Worm (Caenorhabditis elegans) whole organism, L2 larva: ENCODE measurements around the gene twk-35.
A peak's percentile ranks its signal among the peaks of the same experiment; 100 is the strongest.

ENCODE experiments used
- C34F6.9 ChIP-seq: fragments of 150-350 bp; optimal IDR thresholded peaks from 2 replicates; lab custom pipeline; 2014; ENCODE audit warnings: missing biosample characterization, missing genetic modification characterization
- F13H6.1 ChIP-seq: sonication (generic microtip); optimal IDR thresholded peaks from 2 replicates; lab custom pipeline; 2016; ENCODE audit warnings: missing genetic modification characterization, missing compliant biosample characterization
- R02D3.7 ChIP-seq: fragments of 150-350 bp; optimal IDR thresholded peaks from 2 replicates; lab custom pipeline; 2014; ENCODE audit warnings: missing biosample characterization, missing genetic modification characterization
- Y55F3AM.14 ChIP-seq: fragments of 200-800 bp; sonication (Bioruptor generic); optimal IDR thresholded peaks from 2 replicates; lab custom pipeline; 2018; ENCODE audit warnings: mild to moderate bottlenecking, missing genetic modification characterization, missing compliant biosample characterization
- ZK546.5 ChIP-seq: sonication (generic microtip); optimal IDR thresholded peaks from 2 replicates; lab custom pipeline; 2017; ENCODE audit warnings: missing biosample characterization, missing genetic modification characterization
- alr-1 ChIP-seq: fragments of 150-350 bp; optimal IDR thresholded peaks from 2 replicates; lab custom pipeline; 2014; ENCODE audit warnings: missing biosample characterization, missing genetic modification characterization
- aly-2 ChIP-seq: fragments of 150-350 bp; optimal IDR thresholded peaks from 2 replicates; lab custom pipeline; 2014; ENCODE audit warnings: missing biosample characterization, missing genetic modification characterization
- ama-1 ChIP-seq: fragments of 150-350 bp; optimal IDR thresholded peaks from 2 replicates; lab custom pipeline; 2018; ENCODE audit warnings: inconsistent platforms
- blmp-1 ChIP-seq: sonication (generic microtip); optimal IDR thresholded peaks from 2 replicates; lab custom pipeline; 2017; ENCODE audit warnings: missing genetic modification characterization, mild to moderate bottlenecking, missing compliant biosample characterization, antibody characterized with exemption, moderate library complexity; ENCODE audit not compliant: insufficient read depth
- ceh-16 ChIP-seq: fragments of 150-350 bp; optimal IDR thresholded peaks from 2 replicates; lab custom pipeline; 2014; ENCODE audit warnings: missing biosample characterization, missing genetic modification characterization
- ceh-82 ChIP-seq: fragments of 150-350 bp; optimal IDR thresholded peaks from 2 replicates; lab custom pipeline; 2014; ENCODE audit warnings: missing biosample characterization, missing genetic modification characterization
- crh-2 ChIP-seq: sonication (generic microtip); optimal IDR thresholded peaks from 2 replicates; lab custom pipeline; 2017; ENCODE audit warnings: missing biosample characterization, missing genetic modification characterization
- dmd-4 ChIP-seq: sonication (generic microtip); optimal IDR thresholded peaks from 2 replicates; lab custom pipeline; 2017; ENCODE audit warnings: missing biosample characterization, missing genetic modification characterization
- egl-27 ChIP-seq: sonication (generic microtip); optimal IDR thresholded peaks from 3 replicates; lab custom pipeline; 2017; ENCODE audit warnings: missing biosample characterization, missing genetic modification reagents, missing genetic modification characterization
- elt-1 ChIP-seq: fragments of 150-350 bp; optimal IDR thresholded peaks from 2 replicates; lab custom pipeline; 2014; ENCODE audit warnings: missing biosample characterization, missing genetic modification characterization
- elt-3 ChIP-seq: sonication (generic microtip); optimal IDR thresholded peaks from 2 replicates; lab custom pipeline; 2017; ENCODE audit warnings: missing biosample characterization, missing genetic modification characterization
- fos-1 ChIP-seq: fragments of 150-350 bp; optimal IDR thresholded peaks from 2 replicates; lab custom pipeline; 2014; ENCODE audit warnings: missing biosample characterization, missing genetic modification characterization
- gmeb-1 ChIP-seq: fragments of 150-350 bp; optimal IDR thresholded peaks from 2 replicates; lab custom pipeline; 2014; ENCODE audit warnings: missing biosample characterization, missing genetic modification characterization
- lin-11 ChIP-seq: fragments of 150-350 bp; sonication (generic microtip); optimal IDR thresholded peaks from 2 replicates; lab custom pipeline; 2014; ENCODE audit warnings: missing biosample characterization, missing genetic modification characterization, inconsistent platforms, mixed read lengths
- lin-13 ChIP-seq: fragments of 150-350 bp; optimal IDR thresholded peaks from 2 replicates; lab custom pipeline; 2014; ENCODE audit warnings: missing biosample characterization, missing genetic modification reagents, missing genetic modification characterization
- lin-39 ChIP-seq: fragments of 150-350 bp; optimal IDR thresholded peaks from 2 replicates; lab custom pipeline; 2014; ENCODE audit warnings: missing biosample characterization, missing genetic modification reagents, missing genetic modification characterization
- lsy-2 ChIP-seq, 2 experiments: fragments of 150-350 bp in 1 of 2; sonication (generic microtip) in 1 of 2; optimal IDR thresholded peaks; 2 replicates each; lab custom pipeline; 2014 to 2017; ENCODE audit warnings: missing biosample characterization in 2 of 2, missing genetic modification characterization in 2 of 2
- mab-5 ChIP-seq: fragments of 150-350 bp; optimal IDR thresholded peaks from 2 replicates; lab custom pipeline; 2014; ENCODE audit warnings: missing biosample characterization, missing genetic modification characterization
- mbf-1 ChIP-seq: sonication (generic microtip); optimal IDR thresholded peaks from 2 replicates; lab custom pipeline; 2017; ENCODE audit warnings: missing biosample characterization, missing genetic modification characterization
- mdl-1 ChIP-seq, 2 experiments: fragments of 150-350 bp in 1 of 2; sonication (generic microtip) in 1 of 2; optimal IDR thresholded peaks; 2 replicates each; lab custom pipeline; 2017; ENCODE audit warnings: missing biosample characterization in 2 of 2, missing genetic modification characterization in 2 of 2
- nhr-10 ChIP-seq: sonication (generic microtip); optimal IDR thresholded peaks from 2 replicates; lab custom pipeline; 2017; ENCODE audit warnings: missing biosample characterization, missing genetic modification characterization
- nhr-11 ChIP-seq: fragments of 150-350 bp; optimal IDR thresholded peaks from 2 replicates; lab custom pipeline; 2014; ENCODE audit warnings: missing biosample characterization, missing genetic modification characterization
- nhr-12 ChIP-seq: fragments of 150-350 bp; optimal IDR thresholded peaks from 2 replicates; lab custom pipeline; 2014; ENCODE audit warnings: missing biosample characterization, missing genetic modification characterization
- nhr-129 ChIP-seq: fragments of 150-350 bp; optimal IDR thresholded peaks from 2 replicates; lab custom pipeline; 2014; ENCODE audit warnings: missing biosample characterization, missing genetic modification characterization
- nhr-21 ChIP-seq: fragments of 150-350 bp; optimal IDR thresholded peaks from 2 replicates; lab custom pipeline; 2014; ENCODE audit warnings: missing biosample characterization, missing genetic modification characterization
- nhr-23 ChIP-seq: fragments of 150-350 bp; optimal IDR thresholded peaks from 2 replicates; lab custom pipeline; 2014; ENCODE audit warnings: missing biosample characterization, missing genetic modification reagents, missing genetic modification characterization
- nhr-237 ChIP-seq: fragments of 150-350 bp; optimal IDR thresholded peaks from 2 replicates; lab custom pipeline; 2014; ENCODE audit warnings: missing biosample characterization, missing genetic modification characterization
- nhr-25 ChIP-seq: fragments of 150-350 bp; sonication (generic microtip); optimal IDR thresholded peaks from 3 replicates; lab custom pipeline; 2014; ENCODE audit warnings: missing biosample characterization, missing genetic modification characterization
- nhr-6 ChIP-seq: fragments of 150-350 bp; optimal IDR thresholded peaks from 2 replicates; lab custom pipeline; 2014; ENCODE audit warnings: missing biosample characterization, missing genetic modification characterization
- nhr-77 ChIP-seq: fragments of 150-350 bp; optimal IDR thresholded peaks from 2 replicates; lab custom pipeline; 2014; ENCODE audit warnings: missing biosample characterization, missing genetic modification characterization
- peb-1 ChIP-seq: fragments of 150-350 bp; optimal IDR thresholded peaks from 2 replicates; lab custom pipeline; 2014; ENCODE audit warnings: missing biosample characterization, missing genetic modification characterization
- sem-4 ChIP-seq: fragments of 150-350 bp; optimal IDR thresholded peaks from 2 replicates; lab custom pipeline; 2014; ENCODE audit warnings: missing biosample characterization, missing genetic modification reagents, missing genetic modification characterization
- skn-1 ChIP-seq: sonication (generic microtip); optimal IDR thresholded peaks from 2 replicates; lab custom pipeline; 2017; ENCODE audit warnings: missing biosample characterization, missing genetic modification characterization
- sma-3 ChIP-seq: sonication (generic microtip); optimal IDR thresholded peaks from 2 replicates; lab custom pipeline; 2016; ENCODE audit warnings: missing genetic modification reagents, missing genetic modification characterization, missing compliant biosample characterization
- sma-9 ChIP-seq, 2 experiments: fragments of 150-350 bp in 1 of 2; sonication (generic microtip) in 1 of 2; optimal IDR thresholded peaks; 2 replicates each; lab custom pipeline; 2014 to 2016; ENCODE audit warnings: missing genetic modification characterization in 2 of 2, mild to moderate bottlenecking in 1 of 2, missing biosample characterization in 1 of 2, missing compliant biosample characterization in 1 of 2, missing genetic modification reagents in 1 of 2, moderate library complexity in 1 of 2
- unc-39 ChIP-seq: fragments of 150-350 bp; optimal IDR thresholded peaks from 2 replicates; lab custom pipeline; 2014; ENCODE audit warnings: missing biosample characterization, missing genetic modification characterization
- unc-55 ChIP-seq: fragments of 150-350 bp; sonication (generic microtip); optimal IDR thresholded peaks from 3 replicates; lab custom pipeline; 2014; ENCODE audit warnings: missing biosample characterization, missing genetic modification reagents, missing genetic modification characterization
- unc-62 ChIP-seq: fragments of 150-350 bp; optimal IDR thresholded peaks from 2 replicates; lab custom pipeline; 2014; ENCODE audit warnings: missing biosample characterization, missing genetic modification reagents, missing genetic modification characterization
- zag-1 ChIP-seq: fragments of 150-350 bp; optimal IDR thresholded peaks from 2 replicates; lab custom pipeline; 2014; ENCODE audit warnings: missing biosample characterization, missing genetic modification characterization
- ztf-1 ChIP-seq: fragments of 200-800 bp; sonication (Bioruptor generic); conservative IDR thresholded peaks from 2 replicates; pipeline ENCODE4 v1.3.6; 2022; ENCODE audit warnings: missing genetic modification characterization, missing compliant biosample characterization
- ztf-11 ChIP-seq: sonication (generic microtip); optimal IDR thresholded peaks from 2 replicates; lab custom pipeline; 2017; ENCODE audit warnings: missing biosample characterization, missing genetic modification characterization
- ztf-4 ChIP-seq: fragments of 150-350 bp; optimal IDR thresholded peaks from 2 replicates; lab custom pipeline; 2014; ENCODE audit warnings: missing biosample characterization, missing genetic modification characterization

twk-35 gene

ce11 chrV:20824962-20825609 is 37.7 kb upstream of the twk-35 start, which contains the start of the genes gcy-22 and grl-14:
Gene gcy-22, minus strand, starts transcription at chrV:20825062.
Gene grl-14, plus strand, starts transcription at chrV:20825559.
- TF ChIP-seq C34F6.9 (tag; lab: Kevin White, UChicago) (no peak), ama-1 (lab: Kevin White, UChicago) (no peak), Y55F3AM.14 (GFP tag; lab: Kevin White, UChicago) (no peak), elt-3 (tag; lab: Kevin White, UChicago) (no peak), mdl-1 (tag; optimal IDR thresholded peaks at IDR 0.05; lab: Kevin White, UChicago) (no peak), ceh-82 (tag; lab: Kevin White, UChicago) (no peak), unc-62 (GFP tag; lab: Kevin White, UChicago) (no peak), nhr-6 (tag; lab: Kevin White, UChicago) (no peak), gmeb-1 (no peak), dmd-4 (tag; lab: Kevin White, UChicago) (no peak)

ce11 chrV:20826618-20827017 is 36.2 kb upstream of the twk-35 start:
- TF ChIP-seq nhr-10 (tag; lab: Kevin White, UChicago) = no peak
- TF ChIP-seq Y55F3AM.14 (GFP tag; lab: Kevin White, UChicago) = no peak
- TF ChIP-seq nhr-237 (tag; lab: Kevin White, UChicago) = no peak
- no peak for TF ChIP-seq nhr-23 (tag; lab: Kevin White, UChicago)
- no peak for TF ChIP-seq nhr-21 (tag; lab: Kevin White, UChicago)

ce11 chrV:20828820-20829219 is 34.0 kb upstream of the twk-35 start, which contains the start of gene sbt-1:
Gene sbt-1, minus strand, starts transcription at chrV:20828881.
- no peak for TF ChIP-seq mab-5
- TF ChIP-seq lsy-2 (tag; optimal IDR thresholded peaks at IDR 0.05; lab: Kevin White, UChicago) = peak; percentile 40 to 77
- TF ChIP-seq lin-13 (GFP tag; lab: Kevin White, UChicago) = peak; percentile 55
- TF ChIP-seq blmp-1 (tag; lab: Kevin White, UChicago) = no peak
- peak; percentile 83 for TF ChIP-seq lin-11 (tag; lab: Kevin White, UChicago)
- peak; percentile 56 for TF ChIP-seq zag-1 (tag; lab: Kevin White, UChicago)
- TF ChIP-seq crh-2 (tag; lab: Kevin White, UChicago) = peak; percentile 74
- no peak for TF ChIP-seq nhr-25
- no peak for TF ChIP-seq ztf-4
- TF ChIP-seq nhr-23 (tag; lab: Kevin White, UChicago) = no peak
- peak; percentile 45 for TF ChIP-seq Y55F3AM.14 (GFP tag; lab: Kevin White, UChicago)
- TF ChIP-seq ceh-82 (tag; lab: Kevin White, UChicago) = peak; percentile 44
- TF ChIP-seq mbf-1 (tag; lab: Kevin White, UChicago) = no peak
- no peak for TF ChIP-seq alr-1 (tag; lab: Kevin White, UChicago)
- no peak for TF ChIP-seq aly-2 (tag; lab: Kevin White, UChicago)
- peak; percentile 93 for TF ChIP-seq C34F6.9 (tag; lab: Kevin White, UChicago)
- TF ChIP-seq R02D3.7 (tag; lab: Kevin White, UChicago) = no peak
- TF ChIP-seq elt-1 (tag; lab: Kevin White, UChicago) = no peak
- TF ChIP-seq ztf-1 = no peak
- peak; percentile 26 for TF ChIP-seq F13H6.1 (tag; lab: Kevin White, UChicago)
- TF ChIP-seq unc-62 (GFP tag; lab: Kevin White, UChicago) = no peak
- no peak for TF ChIP-seq nhr-10 (tag; lab: Kevin White, UChicago)
- peak in 1 of 2 experiments; percentile 69 for TF ChIP-seq mdl-1 (tag; optimal IDR thresholded peaks at IDR 0.05; lab: Kevin White, UChicago)
- TF ChIP-seq sma-9 (GFP tag; optimal IDR thresholded peaks at IDR 0.05; lab: Kevin White, UChicago) = no peak
- TF ChIP-seq sma-9 (tag; optimal IDR thresholded peaks at IDR 0.05; lab: Kevin White, UChicago) = no peak
- TF ChIP-seq nhr-237 (tag; lab: Kevin White, UChicago) = no peak
- no peak for TF ChIP-seq nhr-12
- TF ChIP-seq nhr-6 (tag; lab: Kevin White, UChicago) = peak; percentile 78
- TF ChIP-seq ZK546.5 (tag; lab: Kevin White, UChicago) = no peak
- no peak for TF ChIP-seq dmd-4 (tag; lab: Kevin White, UChicago)
- no peak for TF ChIP-seq unc-39 (tag; lab: Kevin White, UChicago)
- TF ChIP-seq fos-1 (tag; lab: Kevin White, UChicago) = peak; percentile 3
- TF ChIP-seq lin-39 (tag; lab: Kevin White, UChicago) = no peak
- no peak for TF ChIP-seq ama-1 (lab: Kevin White, UChicago)
- no peak for TF ChIP-seq nhr-77 (tag; lab: Kevin White, UChicago)
- TF ChIP-seq nhr-21 (tag; lab: Kevin White, UChicago) = no peak
- no peak for TF ChIP-seq peb-1 (tag; lab: Kevin White, UChicago)
- no peak for TF ChIP-seq sma-3 (GFP tag; lab: Kevin White, UChicago)
- no peak for TF ChIP-seq ztf-11 (tag; lab: Kevin White, UChicago)
- peak; percentile 82 for TF ChIP-seq nhr-129
- no peak for TF ChIP-seq elt-3 (tag; lab: Kevin White, UChicago)
- TF ChIP-seq skn-1 (tag; lab: Kevin White, UChicago) = no peak
- TF ChIP-seq unc-55 (GFP tag; lab: Kevin White, UChicago) = peak; percentile 98
- no peak for TF ChIP-seq ceh-16 (tag; lab: Kevin White, UChicago)
- peak; percentile 43 for TF ChIP-seq egl-27
- no peak for TF ChIP-seq nhr-11 (tag; lab: Kevin White, UChicago)
- TF ChIP-seq sem-4 = peak; percentile 30
